Worm (Caenorhabditis elegans): Measurements from ENCODE around the gene osm-3.

osm-3 gene

DNA sequence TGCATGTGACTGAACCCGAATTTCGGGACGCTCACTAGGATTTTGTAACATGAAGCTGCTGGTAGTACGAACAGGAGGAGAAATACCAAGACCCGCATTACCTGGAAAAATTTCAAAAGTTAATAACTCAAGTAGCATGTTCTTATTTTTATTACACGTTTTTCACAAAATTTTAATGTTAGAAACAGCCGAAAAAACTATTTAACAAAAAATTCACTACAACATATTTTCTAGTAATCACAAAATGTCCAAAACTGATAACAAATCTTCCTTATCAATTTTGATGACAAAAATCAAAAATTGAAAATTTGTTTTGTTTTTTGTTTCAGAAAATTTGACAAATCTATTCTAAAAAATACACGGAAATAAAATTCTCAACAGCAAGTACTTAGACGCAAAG lies 49.9 kb downstream of the osm-3 start, which contains the start of gene ugt-45:
Gene ugt-45, minus strand, starts transcription at position 101 of the 400 bp plus-strand sequence.
- TF ChIP-seq blmp-1 (tag; optimal IDR thresholded peaks at IDR 0.05; ENCODE audit: insufficient read depth) (no peak), ceh-16 (tag; optimal IDR thresholded peaks at IDR 0.05) (no peak), gmeb-1 (tag; optimal IDR thresholded peaks at IDR 0.05) (no peak)
